ENCODE assay signal across 3 worm cellular contexts in the genomic region with DNA sequence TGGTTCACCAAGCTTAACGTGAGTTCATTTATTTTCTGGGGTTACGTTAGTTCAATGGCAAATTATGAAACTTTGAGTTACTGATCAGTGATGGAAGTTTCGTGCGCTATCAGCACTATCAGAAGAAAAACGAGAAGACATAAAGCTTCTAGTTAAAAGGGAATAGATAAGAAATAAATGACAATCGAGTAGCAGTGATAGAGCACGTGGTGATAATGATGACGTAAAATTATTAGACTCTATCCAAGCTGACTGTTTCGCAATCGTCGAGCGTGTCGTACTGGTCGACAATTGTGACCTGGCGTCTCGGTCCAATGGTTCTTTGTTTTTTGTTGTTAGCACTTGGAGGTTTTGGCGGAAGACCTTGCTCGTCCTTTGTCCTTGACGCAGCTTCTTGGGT.
A peak's percentile ranks its signal among the peaks of the same experiment; 100 is the strongest.
TF ChIP-seq lines count a peak whose summit lies in the region.

No protein-coding gene starts in this region.

TF ChIP-seq in whole organism, L1 larva, 84 proteins besides CTCF, POLR2A, EP300 and RAD21 (continued from another document and continues in another):
- TF ChIP-seq efl-1 (optimal IDR thresholded peaks at IDR 0.05; lab: Kevin White, UChicago) (no peak), efl-1 (GFP tag; optimal IDR thresholded peaks at IDR 0.05 in 1 of 2; lab: Kevin White, UChicago) (no peak), egl-27 (tag; optimal IDR thresholded peaks at IDR 0.05; lab: Kevin White, UChicago) (no peak), aha-1 (tag; optimal IDR thresholded peaks at IDR 0.05; lab: Kevin White, UChicago) (no peak), tlp-1 (tag; optimal IDR thresholded peaks at IDR 0.05; lab: Kevin White, UChicago) (peak; percentile 37), vab-15 (tag; optimal IDR thresholded peaks at IDR 0.05; lab: Kevin White, UChicago) (no peak), sptf-1 (tag; optimal IDR thresholded peaks at IDR 0.05; lab: Kevin White, UChicago) (no peak), lsy-2 (tag; optimal IDR thresholded peaks at IDR 0.05; lab: Kevin White, UChicago) (no peak), mef-2 (tag; optimal IDR thresholded peaks at IDR 0.05; lab: Kevin White, UChicago) (no peak), fkh-4 (tag; optimal IDR thresholded peaks at IDR 0.05; lab: Kevin White, UChicago; ENCODE audit: borderline replicate concordance) (no peak), nhr-28 (tag; optimal IDR thresholded peaks at IDR 0.05; lab: Kevin White, UChicago) (no peak), jun-1 (tag; optimal IDR thresholded peaks at IDR 0.05; lab: Kevin White, UChicago) (peak; percentile 52), unc-30 (tag; optimal IDR thresholded peaks at IDR 0.05; lab: Kevin White, UChicago) (no peak), ztf-4 (tag; optimal IDR thresholded peaks at IDR 0.05; lab: Kevin White, UChicago) (no peak), mep-1 (tag; optimal IDR thresholded peaks at IDR 0.05; lab: Kevin White, UChicago) (no peak), sup-37 (GFP tag; optimal IDR thresholded peaks at IDR 0.05; lab: Kevin White, UChicago) (no peak), C04F5.9 (tag; optimal IDR thresholded peaks at IDR 0.05; lab: Kevin White, UChicago) (no peak), ceh-88 (GFP tag; IDR thresholded peaks at IDR 0.05; lab: Robert Waterston, UW) (no peak), nhr-84 (tag; optimal IDR thresholded peaks at IDR 0.05; lab: Kevin White, UChicago) (no peak), nhr-76 (tag; optimal IDR thresholded peaks at IDR 0.05; lab: Kevin White, UChicago) (no peak), fos-1 (tag; optimal IDR thresholded peaks at IDR 0.05; lab: Kevin White, UChicago) (no peak), lin-13 (GFP tag; optimal IDR thresholded peaks at IDR 0.05; lab: Kevin White, UChicago) (no peak), ceh-8 (GFP tag; optimal IDR thresholded peaks at IDR 0.05; lab: Kevin White, UChicago) (no peak), xbp-1 (tag; optimal IDR thresholded peaks at IDR 0.05; lab: Kevin White, UChicago) (peak; percentile 12), C34B4.2 (tag; optimal IDR thresholded peaks at IDR 0.05; lab: Kevin White, UChicago) (no peak), dpl-1 (GFP tag; optimal IDR thresholded peaks at IDR 0.05; lab: Kevin White, UChicago) (no peak), pax-3 (tag; optimal IDR thresholded peaks at IDR 0.05; lab: Kevin White, UChicago) (no peak), ztf-11 (tag; optimal IDR thresholded peaks at IDR 0.05; lab: Kevin White, UChicago) (no peak), dsc-1 (tag; optimal IDR thresholded peaks at IDR 0.05; lab: Kevin White, UChicago) (no peak), efl-3 (GFP tag; optimal IDR thresholded peaks at IDR 0.05; lab: Kevin White, UChicago) (no peak), lin-14 (GFP tag; optimal IDR thresholded peaks at IDR 0.05; lab: Kevin White, UChicago) (no peak), snpc-4 (tag; optimal IDR thresholded peaks at IDR 0.05; lab: Kevin White, UChicago) (no peak), fkh-8 (tag; optimal IDR thresholded peaks at IDR 0.05; lab: Kevin White, UChicago) (no peak), unc-86 (tag; optimal IDR thresholded peaks at IDR 0.05; lab: Kevin White, UChicago) (no peak), Y116A8C.19 (tag; optimal IDR thresholded peaks at IDR 0.05; lab: Kevin White, UChicago; ENCODE audit: borderline replicate concordance) (no peak), nhr-11 (tag; optimal IDR thresholded peaks at IDR 0.05; lab: Kevin White, UChicago) (no peak), elt-3 (tag; optimal IDR thresholded peaks at IDR 0.05; lab: Kevin White, UChicago) (no peak), mab-9 (GFP tag; IDR thresholded peaks at IDR 0.05; lab: Robert Waterston, UW) (no peak), F16B12.6 (tag; optimal IDR thresholded peaks at IDR 0.05; lab: Kevin White, UChicago) (no peak), egl-13 (tag; optimal IDR thresholded peaks at IDR 0.05; lab: Kevin White, UChicago) (no peak), grh-1 (GFP tag; IDR thresholded peaks at IDR 0.05; lab: Robert Waterston, UW) (no peak), nhr-12 (tag; optimal IDR thresholded peaks at IDR 0.05; lab: Kevin White, UChicago) (no peak), unc-62 (GFP tag; optimal IDR thresholded peaks at IDR 0.05; lab: Kevin White, UChicago) (no peak), ets-5 (GFP tag; IDR thresholded peaks at IDR 0.05; lab: Robert Waterston, UW) (no peak), ceh-82 (tag; optimal IDR thresholded peaks at IDR 0.05; lab: Kevin White, UChicago) (no peak)

TF ChIP-seq in whole organism, L2 larva, 48 proteins besides CTCF, POLR2A, EP300 and RAD21 (continued from another document):
- TF ChIP-seq mdl-1 (tag; optimal IDR thresholded peaks at IDR 0.05; lab: Kevin White, UChicago) (peak in 1 of 2 experiments; percentile 52), zag-1 (tag; optimal IDR thresholded peaks at IDR 0.05; lab: Kevin White, UChicago) (no peak), gmeb-1 (tag; optimal IDR thresholded peaks at IDR 0.05; lab: Kevin White, UChicago) (peak; percentile 54)

TF ChIP-seq in whole organism, L4 larva, 104 proteins besides CTCF, POLR2A, EP300 and RAD21 (continued from another document):
- no peak for TF ChIP-seq zfp-3 (GFP tag; conservative IDR thresholded peaks at IDR 0.05; lab: Robert Waterston, UW)
- peak; percentile 85; the same call in 1 of the 2 replicates for TF ChIP-seq php-3 (GFP tag; IDR thresholded peaks at IDR 0.05; lab: Robert Waterston, UW)
- peak in 1 of 2 experiments; percentile 33 for TF ChIP-seq hif-1 (tag; optimal IDR thresholded peaks at IDR 0.05; lab: Kevin White, UChicago)
- peak; percentile 25 for TF ChIP-seq mep-1 (tag; optimal IDR thresholded peaks at IDR 0.05; lab: Kevin White, UChicago)
- no peak for TF ChIP-seq rbr-2 (tag; optimal IDR thresholded peaks at IDR 0.05; lab: Kevin White, UChicago)
- peak; percentile 77 for TF ChIP-seq aha-1 (tag; lab: Kevin White, UChicago)
- no peak for TF ChIP-seq zag-1 (tag; optimal IDR thresholded peaks at IDR 0.05; lab: Kevin White, UChicago)
- TF ChIP-seq aly-2 (tag; optimal IDR thresholded peaks at IDR 0.05; lab: Kevin White, UChicago) = no peak
- TF ChIP-seq zfp-2 (tag; optimal IDR thresholded peaks at IDR 0.05; lab: Kevin White, UChicago) = no peak
- peak; percentile 64; the same call in 1 of the 2 replicates for TF ChIP-seq lin-1 (GFP tag; IDR thresholded peaks at IDR 0.05; lab: Robert Waterston, UW)
- TF ChIP-seq nhr-6 (tag; optimal IDR thresholded peaks at IDR 0.05; lab: Kevin White, UChicago) = no peak
- TF ChIP-seq nhr-102 (tag; optimal IDR thresholded peaks at IDR 0.05; lab: Kevin White, UChicago) = peak; percentile 50
- TF ChIP-seq egl-27 (tag; optimal IDR thresholded peaks at IDR 0.05; lab: Kevin White, UChicago) = no peak
- TF ChIP-seq ZK546.5 (tag; optimal IDR thresholded peaks at IDR 0.05; lab: Kevin White, UChicago) = no peak
- no peak for TF ChIP-seq zip-2 (tag; optimal IDR thresholded peaks at IDR 0.05; lab: Kevin White, UChicago)
- TF ChIP-seq nhr-28 (tag; optimal IDR thresholded peaks at IDR 0.05; lab: Kevin White, UChicago) = peak; percentile 80
- TF ChIP-seq sdz-12 (GFP tag; optimal IDR thresholded peaks at IDR 0.05; lab: Kevin White, UChicago) = no peak
- peak; percentile 82 for TF ChIP-seq pqm-1 (tag; optimal IDR thresholded peaks at IDR 0.05; lab: Kevin White, UChicago)
- no peak for TF ChIP-seq lim-7 (GFP tag; IDR thresholded peaks at IDR 0.05; lab: Robert Waterston, UW)
- TF ChIP-seq dmd-9 (GFP tag; IDR thresholded peaks at IDR 0.05; lab: Robert Waterston, UW) = no peak
- no peak for TF ChIP-seq dpl-1 (GFP tag; optimal IDR thresholded peaks at IDR 0.05; lab: Kevin White, UChicago)
- TF ChIP-seq R02D3.7 (tag; optimal IDR thresholded peaks at IDR 0.05; lab: Kevin White, UChicago) = no peak
- TF ChIP-seq nhr-10 (tag; optimal IDR thresholded peaks at IDR 0.05; lab: Kevin White, UChicago) = peak; percentile 67
- no peak for TF ChIP-seq nhr-76 (tag; optimal IDR thresholded peaks at IDR 0.05; lab: Kevin White, UChicago)
- TF ChIP-seq nhr-111 (GFP tag; optimal IDR thresholded peaks at IDR 0.05; lab: Kevin White, UChicago) = no peak
- peak in 1 of 2 experiments; percentile 40 for TF ChIP-seq lsy-2 (tag; optimal IDR thresholded peaks at IDR 0.05; lab: Kevin White, UChicago)
- TF ChIP-seq F26F4.8 (GFP tag; conservative IDR thresholded peaks at IDR 0.05; lab: Robert Waterston, UW) = no peak
- TF ChIP-seq ceh-28 (tag; optimal IDR thresholded peaks at IDR 0.05; lab: Kevin White, UChicago) = no peak
- TF ChIP-seq mes-2 (tag; optimal IDR thresholded peaks at IDR 0.05; lab: Kevin White, UChicago; ENCODE audit: poor library complexity, severe bottlenecking) = peak; percentile 22
- TF ChIP-seq mdl-1 (tag; optimal IDR thresholded peaks at IDR 0.05; lab: Kevin White, UChicago) = peak; percentile 34 to 86
- TF ChIP-seq skn-1 (tag; optimal IDR thresholded peaks at IDR 0.05; lab: Kevin White, UChicago) = no peak
- no peak for TF ChIP-seq ceh-20 (GFP tag; IDR thresholded peaks at IDR 0.05; lab: Robert Waterston, UW)
- TF ChIP-seq set-16 (GFP tag; IDR thresholded peaks at IDR 0.05; lab: Robert Waterston, UW) = no peak
- no peak for TF ChIP-seq spr-1 (tag; optimal IDR thresholded peaks at IDR 0.05; lab: Kevin White, UChicago)
- TF ChIP-seq lin-13 (GFP tag; optimal IDR thresholded peaks at IDR 0.05; lab: Kevin White, UChicago) = no peak
- TF ChIP-seq hlh-11 (tag; optimal IDR thresholded peaks at IDR 0.05; lab: Kevin White, UChicago) = peak; percentile 75
- TF ChIP-seq dve-1 (tag; optimal IDR thresholded peaks at IDR 0.05; lab: Kevin White, UChicago; ENCODE audit: insufficient read depth) = peak; percentile 92
- peak; percentile 67 for TF ChIP-seq nhr-77 (tag; optimal IDR thresholded peaks at IDR 0.05; lab: Kevin White, UChicago)
- TF ChIP-seq D1046.2 (GFP tag; IDR thresholded peaks at IDR 0.05; lab: Robert Waterston, UW) = no peak
- TF ChIP-seq unc-130 (GFP tag; optimal IDR thresholded peaks at IDR 0.05; lab: Kevin White, UChicago) = no peak
- peak; percentile 87 for TF ChIP-seq tra-1 (GFP tag; IDR thresholded peaks at IDR 0.05; lab: Robert Waterston, UW)
